Worm (Caenorhabditis elegans): ENCODE results near the gene dhs-5.
A peak's percentile ranks its signal among the peaks of the same experiment; 100 is the strongest.

The dhs-5 gene

ce11 chrII:5412467-5412866, 41.2 kb upstream of the dhs-5 start, which contains the start of the genes EEED8.13 and EEED8.18:
Gene EEED8.13 (minus strand): TSS chrII:5412567.
Gene EEED8.18 (minus strand): TSS chrII:5412610.
- TF ChIP-seq pha-4 (tag; optimal IDR thresholded peaks at IDR 0.05): no peak
- TF ChIP-seq ztf-6 (GFP tag; IDR thresholded peaks at IDR 0.05): no peak
- no peak for TF ChIP-seq repo-1 (tag; optimal IDR thresholded peaks at IDR 0.05)
- TF ChIP-seq ccch-3 (GFP tag; optimal IDR thresholded peaks at IDR 0.05): no peak
- TF ChIP-seq aptf-3 (GFP tag; IDR thresholded peaks at IDR 0.05): no peak
- no peak for TF ChIP-seq lin-35 (GFP tag; optimal IDR thresholded peaks at IDR 0.05)
- TF ChIP-seq lin-40 (tag; optimal IDR thresholded peaks at IDR 0.05): no peak
- no peak for TF ChIP-seq lin-26 (GFP tag; IDR thresholded peaks at IDR 0.05)

- TF ChIP-seq hlh-12 (tag; optimal IDR thresholded peaks at IDR 0.05) (no peak), zfh-2 (GFP tag; conservative IDR thresholded peaks at IDR 0.05) (no peak), C06A6.2 (GFP tag; conservative IDR thresholded peaks at IDR 0.05) (no peak), madf-10 (tag; optimal IDR thresholded peaks at IDR 0.05) (no peak), madf-6 (GFP tag; IDR thresholded peaks at IDR 0.05) (peak; percentile 80), Y53F4B.3 (GFP tag; IDR thresholded peaks at IDR 0.05) (no peak), lin-54 (GFP tag; optimal IDR thresholded peaks at IDR 0.05) (peak; percentile 13), akir-1 (GFP tag; optimal IDR thresholded peaks at IDR 0.05) (no peak), fkh-3 (tag; optimal IDR thresholded peaks at IDR 0.05) (no peak), madf-8 (GFP tag; conservative IDR thresholded peaks at IDR 0.05) (peak; percentile 61), F33H1.4 (GFP tag; IDR thresholded peaks at IDR 0.05) (peak; percentile 85), mxl-1 (tag; optimal IDR thresholded peaks at IDR 0.05) (no peak), F23B12.7 (tag; optimal IDR thresholded peaks at IDR 0.05; ENCODE audit: insufficient read depth) (no peak), ets-4 (GFP tag; optimal IDR thresholded peaks at IDR 0.05) (no peak), xnd-1 (tag; optimal IDR thresholded peaks at IDR 0.05) (peak; percentile 80), B0261.1 (tag; optimal IDR thresholded peaks at IDR 0.05) (no peak), hlh-26 (GFP tag; conservative IDR thresholded peaks at IDR 0.05) (no peak), attf-5 (GFP tag; optimal IDR thresholded peaks at IDR 0.05) (no peak), zim-3 (tag; optimal IDR thresholded peaks at IDR 0.05) (no peak), bed-1 (GFP tag; IDR thresholded peaks at IDR 0.05) (no peak), snpc-1.3 (tag; optimal IDR thresholded peaks at IDR 0.05; ENCODE audit: insufficient read depth) (peak; percentile 0), rec-8 (tag; optimal IDR thresholded peaks at IDR 0.05) (no peak), F57C9.4 (tag; optimal IDR thresholded peaks at IDR 0.05) (no peak), pbrm-1 (GFP tag; IDR thresholded peaks at IDR 0.05) (no peak), ceh-27 (GFP tag; optimal IDR thresholded peaks at IDR 0.05) (no peak), nfya-1 (tag; optimal IDR thresholded peaks at IDR 0.05; ENCODE audit: borderline replicate concordance, insufficient read depth) (no peak), lin-35 (GFP tag; optimal IDR thresholded peaks at IDR 0.05) (no peak), mcd-1 (GFP tag; IDR thresholded peaks at IDR 0.05) (no peak), K11D2.4 (GFP tag; IDR thresholded peaks at IDR 0.05) (no peak), lsl-1 (GFP tag; optimal IDR thresholded peaks at IDR 0.05) (peak; percentile 90), K12H6.12 (tag; optimal IDR thresholded peaks at IDR 0.05) (no peak), ekl-4 (GFP tag; IDR thresholded peaks at IDR 0.05) (no peak), D2030.7 (GFP tag; IDR thresholded peaks at IDR 0.05) (no peak), ceh-79 (tag; optimal IDR thresholded peaks at IDR 0.05) (no peak), dox-1 (GFP tag; IDR thresholded peaks at IDR 0.05) (no peak), cebp-2 (GFP tag; IDR thresholded peaks at IDR 0.05) (no peak), gei-17 (GFP tag; optimal IDR thresholded peaks at IDR 0.05) (no peak)
Measured at ce11 chrII:5414040-5414439, 39.6 kb upstream of the dhs-5 start, which contains the start of the genes EEED8.14 and EEED8.3. Gene EEED8.14 (minus strand): TSS chrII:5414052. Gene EEED8.3 (plus strand): TSS chrII:5414276.
